Worm (Caenorhabditis elegans) whole organism, L4 larva: ENCODE measurements around the gene ttr-24.

ENCODE experiments used
- F10B5.3 ChIP-seq: sonication (generic microtip); optimal IDR thresholded peaks from 2 replicates; lab custom pipeline; 2016; ENCODE audit warnings: mild to moderate bottlenecking, missing genetic modification characterization, missing compliant biosample characterization
- F26F4.8 ChIP-seq: fragments of 200-800 bp; sonication (Bioruptor generic); conservative IDR thresholded peaks from 2 replicates; pipeline ENCODE4 v1.3.6; 2022; ENCODE audit warnings: missing genetic modification characterization, missing compliant biosample characterization
- R02D3.7 ChIP-seq: fragments of 150-350 bp; sonication (generic microtip); optimal IDR thresholded peaks from 3 replicates; lab custom pipeline; 2014; ENCODE audit warnings: missing biosample characterization, missing genetic modification characterization
- T26A8.4 ChIP-seq: fragments of 200-800 bp; sonication (Bioruptor generic); IDR thresholded peaks from 2 replicates; pipeline ENCODE4 v1.3.6; 2022; ENCODE audit warnings: missing genetic modification characterization, missing compliant biosample characterization
- ZK546.5 ChIP-seq, 2 experiments: sonication (generic microtip); optimal IDR thresholded peaks; 2 replicates each; lab custom pipeline; 2017; ENCODE audit warnings: missing biosample characterization in 2 of 2, missing genetic modification characterization in 2 of 2
- aly-2 ChIP-seq: sonication (generic microtip); optimal IDR thresholded peaks from 2 replicates; lab custom pipeline; 2018; ENCODE audit warnings: missing biosample characterization, missing genetic modification characterization
- ama-1 ChIP-seq: fragments of 150-350 bp; optimal IDR thresholded peaks from 2 replicates; lab custom pipeline; 2014; ENCODE audit warnings: inconsistent platforms, mixed read lengths
- attf-4 ChIP-seq: sonication (generic microtip); optimal IDR thresholded peaks from 3 replicates; lab custom pipeline; 2017; ENCODE audit warnings: missing biosample characterization, missing genetic modification characterization
- ceh-44 ChIP-seq: fragments of 200-800 bp; sonication (Bioruptor generic); IDR thresholded peaks from 2 replicates; pipeline ENCODE4 v1.3.6; 2022; ENCODE audit warnings: missing genetic modification reagents, missing genetic modification characterization, missing compliant biosample characterization
- ces-1 ChIP-seq: fragments of 150-350 bp; sonication (generic microtip); optimal IDR thresholded peaks from 4 replicates; lab custom pipeline; 2014; ENCODE audit warnings: missing biosample characterization, missing genetic modification reagents, missing genetic modification characterization
- cey-2 ChIP-seq: sonication (generic microtip); optimal IDR thresholded peaks from 3 replicates; lab custom pipeline; 2017; ENCODE audit warnings: missing genetic modification characterization, mild to moderate bottlenecking, missing compliant biosample characterization, antibody characterized with exemption, borderline replicate concordance; ENCODE audit not compliant: insufficient read depth
- dmd-8 ChIP-seq: fragments of 200-800 bp; sonication (Bioruptor generic); IDR thresholded peaks from 2 replicates; pipeline ENCODE4 v1.3.6; 2022; ENCODE audit warnings: missing genetic modification characterization, missing compliant biosample characterization
- dve-1 ChIP-seq: sonication (generic microtip); optimal IDR thresholded peaks from 2 replicates; lab custom pipeline; 2017; ENCODE audit warnings: antibody characterized with exemption, mild to moderate bottlenecking, missing genetic modification characterization, missing compliant biosample characterization; ENCODE audit not compliant: insufficient read depth
- egl-27 ChIP-seq: sonication (generic microtip); optimal IDR thresholded peaks from 3 replicates; lab custom pipeline; 2017; ENCODE audit warnings: missing biosample characterization, missing genetic modification reagents, missing genetic modification characterization
- egl-43 ChIP-seq: fragments of 200-800 bp; sonication (Bioruptor generic); IDR thresholded peaks from 2 replicates; pipeline ENCODE4 v1.3.6; 2022; ENCODE audit warnings: missing genetic modification reagents, missing genetic modification characterization, missing compliant biosample characterization
- gei-8 ChIP-seq: fragments of 200-800 bp; sonication (Bioruptor generic); optimal IDR thresholded peaks from 2 replicates; lab custom pipeline; 2018; ENCODE audit warnings: mild to moderate bottlenecking, missing genetic modification characterization, missing compliant biosample characterization
- lim-7 ChIP-seq: fragments of 200-800 bp; sonication (Bioruptor generic); IDR thresholded peaks from 2 replicates; pipeline ENCODE4 v1.3.6; 2022; ENCODE audit warnings: missing genetic modification characterization, missing compliant biosample characterization
- lin-1 ChIP-seq: fragments of 200-800 bp; sonication (Bioruptor generic); IDR thresholded peaks from 2 replicates; pipeline ENCODE4 v1.3.6; 2022; ENCODE audit warnings: missing genetic modification reagents, missing genetic modification characterization, missing compliant biosample characterization
- lin-13 ChIP-seq: fragments of 150-350 bp; optimal IDR thresholded peaks from 2 replicates; lab custom pipeline; 2014; ENCODE audit warnings: missing biosample characterization, missing genetic modification reagents, missing genetic modification characterization
- lin-29 ChIP-seq: fragments of 200-800 bp; sonication (Bioruptor generic); IDR thresholded peaks from 2 replicates; pipeline ENCODE4 v1.3.6; 2022; ENCODE audit warnings: missing genetic modification reagents, missing genetic modification characterization, missing compliant biosample characterization
- lin-38 ChIP-seq: fragments of 200-800 bp; sonication (Bioruptor generic); IDR thresholded peaks from 2 replicates; pipeline ENCODE4 v1.3.6; 2022; ENCODE audit warnings: missing genetic modification reagents, missing genetic modification characterization, missing compliant biosample characterization
- mdt-29 ChIP-seq: fragments of 200-800 bp; sonication (Bioruptor generic); IDR thresholded peaks from 2 replicates; pipeline ENCODE4 v1.3.6; 2022; ENCODE audit warnings: missing genetic modification reagents, missing genetic modification characterization, missing compliant biosample characterization
- mep-1 ChIP-seq: fragments of 150-350 bp; sonication (generic microtip); optimal IDR thresholded peaks from 3 replicates; lab custom pipeline; 2014; ENCODE audit warnings: missing biosample characterization, missing genetic modification characterization
- mes-2 ChIP-seq: sonication (generic microtip); optimal IDR thresholded peaks from 2 replicates; lab custom pipeline; 2016; ENCODE audit warnings: missing genotype, mild to moderate bottlenecking, missing genetic modification characterization, missing compliant biosample characterization; ENCODE audit not compliant: poor library complexity, severe bottlenecking
- mxl-2 ChIP-seq: fragments of 200-800 bp; sonication (Bioruptor generic); conservative IDR thresholded peaks from 2 replicates; pipeline ENCODE4 v1.3.6; 2022; ENCODE audit warnings: missing genetic modification reagents, missing genetic modification characterization, missing compliant biosample characterization
- nhr-11 ChIP-seq: fragments of 150-350 bp; optimal IDR thresholded peaks from 2 replicates; lab custom pipeline; 2014; ENCODE audit warnings: missing biosample characterization, missing genetic modification characterization
- nhr-111 ChIP-seq: fragments of 200-800 bp; sonication (Bioruptor generic); optimal IDR thresholded peaks from 2 replicates; lab custom pipeline; 2018; ENCODE audit warnings: mild to moderate bottlenecking, missing genetic modification characterization, missing compliant biosample characterization
- nhr-237 ChIP-seq: sonication (generic microtip); optimal IDR thresholded peaks from 2 replicates; lab custom pipeline; 2017; ENCODE audit warnings: missing biosample characterization, missing genetic modification characterization
- nhr-48 ChIP-seq: sonication (generic microtip); optimal IDR thresholded peaks from 2 replicates; lab custom pipeline; 2016; ENCODE audit warnings: mild to moderate bottlenecking, missing genetic modification characterization, missing compliant biosample characterization
- nhr-6 ChIP-seq: fragments of 150-350 bp; optimal IDR thresholded peaks from 2 replicates; lab custom pipeline; 2014; ENCODE audit warnings: missing biosample characterization, missing genetic modification characterization
- nhr-77 ChIP-seq: fragments of 150-350 bp; optimal IDR thresholded peaks from 2 replicates; lab custom pipeline; 2014; ENCODE audit warnings: missing biosample characterization, missing genetic modification characterization
- pha-4 ChIP-seq, 2 experiments: fragments of 150-350 bp in 1 of 2; fragments of 200-800 bp in 1 of 2; sonication (Bioruptor generic) in 1 of 2; IDR thresholded peaks in 1 of 2; optimal IDR thresholded peaks in 1 of 2; 2 replicates each; pipeline versions ENCODE4 v1.3.6 to Lab custom; 2014 to 2022; ENCODE audit warnings: missing genetic modification characterization in 2 of 2, missing genetic modification reagents in 2 of 2, missing biosample characterization in 1 of 2, missing compliant biosample characterization in 1 of 2
- saeg-2 ChIP-seq: fragments of 200-800 bp; sonication (Bioruptor generic); IDR thresholded peaks from 2 replicates; pipeline ENCODE4 v1.3.6; 2022; ENCODE audit warnings: missing genetic modification reagents, missing genetic modification characterization, missing compliant biosample characterization
- sdz-12 ChIP-seq: fragments of 200-800 bp; sonication (Bioruptor generic); optimal IDR thresholded peaks from 2 replicates; lab custom pipeline; 2018; ENCODE audit warnings: mild to moderate bottlenecking, missing genetic modification characterization, missing compliant biosample characterization
- set-16 ChIP-seq: fragments of 200-800 bp; sonication (Bioruptor generic); IDR thresholded peaks from 2 replicates; pipeline ENCODE4 v1.3.6; 2022; ENCODE audit warnings: missing genetic modification reagents, missing genetic modification characterization, missing compliant biosample characterization
- skn-1 ChIP-seq: fragments of 150-350 bp; optimal IDR thresholded peaks from 2 replicates; lab custom pipeline; 2014; ENCODE audit warnings: missing biosample characterization, missing genetic modification characterization
- snpc-1.2 ChIP-seq: fragments of 200-800 bp; sonication (Bioruptor generic); IDR thresholded peaks from 2 replicates; pipeline ENCODE4 v1.3.6; 2022; ENCODE audit warnings: missing genetic modification reagents, missing genetic modification characterization, missing compliant biosample characterization
- spr-1 ChIP-seq: sonication (generic microtip); optimal IDR thresholded peaks from 2 replicates; lab custom pipeline; 2016; ENCODE audit warnings: mild to moderate bottlenecking, missing genetic modification characterization, missing compliant biosample characterization
- spr-3 ChIP-seq: fragments of 200-800 bp; sonication (Bioruptor generic); optimal IDR thresholded peaks from 2 replicates; lab custom pipeline; 2018; ENCODE audit warnings: mild to moderate bottlenecking, missing genetic modification characterization, missing compliant biosample characterization
- unc-130 ChIP-seq: sonication (generic microtip); optimal IDR thresholded peaks from 2 replicates; lab custom pipeline; 2016; ENCODE audit warnings: missing genetic modification reagents, missing genetic modification characterization, missing compliant biosample characterization
- unc-39 ChIP-seq: sonication (generic microtip); optimal IDR thresholded peaks from 2 replicates; lab custom pipeline; 2017; ENCODE audit warnings: missing biosample characterization, missing genetic modification characterization
- unc-62 ChIP-seq, 3 experiments: fragments of 150-350 bp in 1 of 3; sonication (generic microtip); optimal IDR thresholded peaks in 2 of 3; peaks in 1 of 3; 1 replicate in 1 of 3; 2 replicates in 2 of 3; lab custom pipeline; 2014 to 2017; ENCODE audit warnings: missing biosample characterization in 3 of 3, missing genetic modification characterization in 3 of 3, missing genetic modification reagents in 3 of 3, missing genotype in 1 of 3
- zip-2 ChIP-seq: fragments of 150-350 bp; optimal IDR thresholded peaks from 2 replicates; lab custom pipeline; 2014; ENCODE audit warnings: missing biosample characterization, missing genetic modification characterization
- ztf-7 ChIP-seq: fragments of 150-350 bp; optimal IDR thresholded peaks from 2 replicates; lab custom pipeline; 2014; ENCODE audit warnings: missing biosample characterization, missing genetic modification characterization

The ttr-24 gene

DNA sequence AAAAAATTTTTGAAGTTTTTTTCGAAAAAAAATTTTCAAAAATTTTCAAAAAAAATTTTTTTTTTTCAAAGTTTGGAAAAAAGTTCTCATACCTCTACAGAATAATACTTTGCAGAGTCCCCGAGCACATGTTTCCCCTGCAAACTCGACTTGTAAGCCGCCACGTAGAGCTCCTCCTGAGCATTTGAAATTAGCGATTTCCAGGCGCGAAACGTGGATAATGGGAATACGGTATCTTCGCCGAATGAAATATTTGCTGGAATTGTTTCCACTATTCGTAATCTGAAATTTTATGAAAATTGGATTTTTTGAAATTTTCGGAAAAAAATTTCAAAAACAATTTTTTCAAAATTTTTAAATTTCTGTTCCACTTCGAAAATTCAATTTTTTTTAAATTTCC is 19.7 kb upstream of the ttr-24 start (continued):
- no peak for TF ChIP-seq unc-130 (GFP tag; lab: Kevin White, UChicago)
- TF ChIP-seq snpc-1.2 = no peak
- no peak for TF ChIP-seq attf-4 (tag; lab: Kevin White, UChicago)
- no peak for TF ChIP-seq egl-27
- TF ChIP-seq sdz-12 = peak; percentile 69
- no peak for TF ChIP-seq lin-13
- peak; percentile 14 for TF ChIP-seq dve-1 (tag; lab: Kevin White, UChicago)
- TF ChIP-seq ceh-44 (GFP tag; lab: Robert Waterston, UW) = no peak
- TF ChIP-seq aly-2 (tag; lab: Kevin White, UChicago) = no peak
- no peak for TF ChIP-seq gei-8 (GFP tag; lab: Kevin White, UChicago)
- TF ChIP-seq unc-39 (tag; lab: Kevin White, UChicago) = no peak
- no peak for TF ChIP-seq spr-1 (tag; lab: Kevin White, UChicago)
- no peak for TF ChIP-seq F26F4.8 (GFP tag; lab: Robert Waterston, UW)
- no peak for TF ChIP-seq egl-43 (GFP tag; lab: Robert Waterston, UW)
- TF ChIP-seq mep-1 = no peak
- TF ChIP-seq ces-1 (GFP tag; lab: Kevin White, UChicago) = no peak
- no peak for TF ChIP-seq pha-4 (GFP tag; IDR thresholded peaks at IDR 0.05; lab: Robert Waterston, UW)
- no peak for TF ChIP-seq pha-4 (tag; optimal IDR thresholded peaks at IDR 0.05; lab: Kevin White, UChicago)
- no peak for TF ChIP-seq unc-62 (GFP tag; optimal IDR thresholded peaks at IDR 0.05 in 1 of 2; lab: Kevin White, UChicago)
- TF ChIP-seq unc-62 (tag; optimal IDR thresholded peaks at IDR 0.05; lab: Kevin White, UChicago) = no peak
- TF ChIP-seq ztf-7 (tag; lab: Kevin White, UChicago) = no peak
- TF ChIP-seq ZK546.5 (tag; optimal IDR thresholded peaks at IDR 0.05; lab: Kevin White, UChicago) = no peak
- TF ChIP-seq ama-1 (lab: Kevin White, UChicago) = no peak
- TF ChIP-seq lin-29 = no peak
- TF ChIP-seq spr-3 (GFP tag; lab: Kevin White, UChicago) = peak; percentile 44
- no peak for TF ChIP-seq nhr-48 (tag; lab: Kevin White, UChicago)
- no peak for TF ChIP-seq nhr-11
- no peak for TF ChIP-seq nhr-237 (tag; lab: Kevin White, UChicago)
- no peak for TF ChIP-seq cey-2 (tag; lab: Kevin White, UChicago)
- TF ChIP-seq zip-2 (tag; lab: Kevin White, UChicago) = no peak
- no peak for TF ChIP-seq R02D3.7 (tag; lab: Kevin White, UChicago)
- no peak for TF ChIP-seq mes-2 (tag; lab: Kevin White, UChicago)
- TF ChIP-seq lin-1 (GFP tag; lab: Robert Waterston, UW) = no peak
- TF ChIP-seq mdt-29 (GFP tag; lab: Robert Waterston, UW) = no peak
- no peak for TF ChIP-seq dmd-8 (GFP tag; lab: Robert Waterston, UW)
- TF ChIP-seq F10B5.3 = no peak
- TF ChIP-seq, all 104 proteins: peak for 7

- TF ChIP-seq T26A8.4 (GFP tag; lab: Robert Waterston, UW) (no peak), nhr-48 (tag; lab: Kevin White, UChicago) (peak; percentile 18), mes-2 (tag; lab: Kevin White, UChicago) (peak; percentile 8), skn-1 (no peak), lim-7 (GFP tag; lab: Robert Waterston, UW) (no peak), set-16 (GFP tag; lab: Robert Waterston, UW) (no peak), saeg-2 (GFP tag; lab: Robert Waterston, UW) (0 out of 2 replicates have a peak, but pooled peaks have one; percentile 37), nhr-77 (peak; percentile 23), unc-62 (GFP tag; optimal IDR thresholded peaks at IDR 0.05 in 1 of 2; lab: Kevin White, UChicago) (peak in 1 of 2 experiments; percentile 88), unc-62 (tag; optimal IDR thresholded peaks at IDR 0.05; lab: Kevin White, UChicago) (no peak), nhr-6 (no peak), nhr-111 (GFP tag; lab: Kevin White, UChicago) (no peak), F26F4.8 (GFP tag; lab: Robert Waterston, UW) (no peak), mxl-2 (GFP tag; lab: Robert Waterston, UW) (peak; percentile 19; the same call in 1 of the 2 replicates), aly-2 (tag; lab: Kevin White, UChicago) (no peak), lin-38 (GFP tag; lab: Robert Waterston, UW) (no peak)
These were observed 18.6 kb upstream of the ttr-24 start for ce11 chrV:18575084-18575483.
